Fruit fly (Drosophila melanogaster) whole organism, prepupa: Measurements from ENCODE around the gene CG14174.

ENCODE experiments used
- Blimp-1 ChIP-seq: fragments of 200-800 bp; sonication (Bioruptor generic); optimal IDR thresholded peaks from 3 replicates; lab custom pipeline; 2017; ENCODE audit warnings: missing biosample characterization, missing genetic modification characterization, mild to moderate bottlenecking, moderate library complexity, missing genetic modification reagents
- CG10631 ChIP-seq: fragments of 200-800 bp; sonication (Bioruptor generic); optimal IDR thresholded peaks from 2 replicates; lab custom pipeline; 2016; ENCODE audit warnings: missing biosample characterization, missing genetic modification characterization
- CG10669 ChIP-seq: fragments of 200-800 bp; sonication (Bioruptor generic); optimal IDR thresholded peaks from 3 replicates; lab custom pipeline; 2018; ENCODE audit warnings: missing biosample characterization, mild to moderate bottlenecking, missing genetic modification characterization, moderate library complexity
- CG11294 ChIP-seq: fragments of 200-800 bp; sonication (Bioruptor generic); IDR thresholded peaks from 2 replicates; pipeline ENCODE4 v1.3.6; 2022; ENCODE audit warnings: missing biosample characterization, missing genetic modification characterization
- CG11762 ChIP-seq: fragments of 200-800 bp; sonication (Bioruptor generic); optimal IDR thresholded peaks from 3 replicates; lab custom pipeline; 2016; ENCODE audit warnings: missing biosample characterization, missing genetic modification characterization; ENCODE audit not compliant: insufficient read depth
- CG11902 ChIP-seq: fragments of 200-800 bp; sonication (Bioruptor generic); optimal IDR thresholded peaks from 3 replicates; lab custom pipeline; 2016; ENCODE audit warnings: missing biosample characterization, missing genetic modification characterization
- CG15336 ChIP-seq: fragments of 200-800 bp; sonication (Bioruptor generic); IDR thresholded peaks from 2 replicates; pipeline ENCODE4 v1.3.6; 2022; ENCODE audit warnings: missing biosample characterization, missing genetic modification characterization
- CG1621 ChIP-seq: fragments of 200-800 bp; sonication (Bioruptor generic); optimal IDR thresholded peaks from 3 replicates; lab custom pipeline; 2018; ENCODE audit warnings: missing biosample characterization, mild to moderate bottlenecking, missing genetic modification characterization
- CG16779 ChIP-seq: fragments of 200-800 bp; sonication (Bioruptor generic); optimal IDR thresholded peaks from 3 replicates; lab custom pipeline; 2017; ENCODE audit warnings: missing biosample characterization, mild to moderate bottlenecking, missing genetic modification characterization
- CG3032 ChIP-seq: fragments of 200-800 bp; optimal IDR thresholded peaks from 2 replicates; lab custom pipeline; 2019; ENCODE audit warnings: missing biosample characterization, mild to moderate bottlenecking, missing genetic modification characterization, moderate library complexity
- CG34406 ChIP-seq: fragments of 200-800 bp; sonication (Bioruptor generic); optimal IDR thresholded peaks from 3 replicates; lab custom pipeline; 2016; ENCODE audit warnings: missing biosample characterization, missing genetic modification characterization
- CG3919 ChIP-seq: fragments of 200-800 bp; sonication (Bioruptor generic); optimal IDR thresholded peaks from 3 replicates; lab custom pipeline; 2016; ENCODE audit warnings: missing biosample characterization, missing genetic modification characterization
- CG4318 ChIP-seq: fragments of 200-800 bp; sonication (Bioruptor generic); optimal IDR thresholded peaks from 3 replicates; lab custom pipeline; 2017; ENCODE audit warnings: missing biosample characterization, mild to moderate bottlenecking, missing genetic modification characterization
- CG6163 ChIP-seq: fragments of 200-800 bp; sonication (Bioruptor generic); IDR thresholded peaks from 3 replicates; pipeline ENCODE4 v1.3.6; 2022; ENCODE audit warnings: missing biosample characterization, missing genetic modification characterization
- CG6792 ChIP-seq: fragments of 200-800 bp; sonication (Bioruptor generic); optimal IDR thresholded peaks from 3 replicates; lab custom pipeline; 2016; ENCODE audit warnings: missing biosample characterization, missing genetic modification characterization
- CG6808 ChIP-seq: fragments of 200-800 bp; sonication (Bioruptor generic); optimal IDR thresholded peaks from 3 replicates; lab custom pipeline; 2017; ENCODE audit warnings: missing biosample characterization, missing genetic modification characterization, mild to moderate bottlenecking, moderate library complexity, missing genetic modification reagents
- CG7368 ChIP-seq: fragments of 200-800 bp; sonication (Bioruptor generic); optimal IDR thresholded peaks from 3 replicates; lab custom pipeline; 2016; ENCODE audit warnings: missing biosample characterization, missing genetic modification characterization
- CG8119 ChIP-seq: fragments of 200-800 bp; sonication (Bioruptor generic); IDR thresholded peaks from 3 replicates; pipeline ENCODE4 v1.3.6; 2022; ENCODE audit warnings: missing biosample characterization, missing genetic modification characterization
- CG8319 ChIP-seq: fragments of 200-800 bp; sonication (Bioruptor generic); optimal IDR thresholded peaks from 3 replicates; lab custom pipeline; 2016; ENCODE audit warnings: missing biosample characterization, missing genetic modification characterization
- CG8632 ChIP-seq: fragments of 200-800 bp; sonication (Bioruptor generic); optimal IDR thresholded peaks from 3 replicates; lab custom pipeline; 2016; ENCODE audit warnings: missing biosample characterization, missing genetic modification characterization
- CG9139 ChIP-seq: fragments of 200-800 bp; sonication (Bioruptor generic); optimal IDR thresholded peaks from 3 replicates; lab custom pipeline; 2017; ENCODE audit warnings: missing biosample characterization, mild to moderate bottlenecking, missing genetic modification characterization
- Eip78C ChIP-seq: fragments of 200-800 bp; sonication (Bioruptor generic); peaks from one replicate; lab custom pipeline; 2016; ENCODE audit warnings: missing biosample characterization, missing genetic modification characterization
- Eip93F ChIP-seq: fragments of 200-800 bp; sonication (Bioruptor generic); optimal IDR thresholded peaks from 2 replicates; lab custom pipeline; 2016; ENCODE audit warnings: missing biosample characterization, mild to moderate bottlenecking, missing genetic modification characterization
- Ets21C ChIP-seq: fragments of 200-800 bp; sonication (Bioruptor generic); optimal IDR thresholded peaks from 3 replicates; lab custom pipeline; 2016; ENCODE audit warnings: missing biosample characterization, missing genetic modification characterization
- Ets96B ChIP-seq: fragments of 200-800 bp; optimal IDR thresholded peaks from 2 replicates; lab custom pipeline; 2019; ENCODE audit warnings: missing biosample characterization, mild to moderate bottlenecking, missing genetic modification characterization, moderate library complexity
- Gug ChIP-seq: fragments of 200-800 bp; sonication (Bioruptor generic); IDR thresholded peaks from 2 replicates; pipeline ENCODE4 v1.3.6; 2022; ENCODE audit warnings: missing biosample characterization, missing genetic modification characterization
- Hr38 ChIP-seq: sonication (Bioruptor generic); optimal IDR thresholded peaks from 2 replicates; lab custom pipeline; 2016; ENCODE audit warnings: missing biosample characterization, missing genetic modification characterization
- Hr39 ChIP-seq: fragments of 200-800 bp; sonication (Bioruptor generic); optimal IDR thresholded peaks from 2 replicates; lab custom pipeline; 2016; ENCODE audit warnings: missing biosample characterization, missing genetic modification characterization
- Lpt ChIP-seq: fragments of 200-800 bp; sonication (Bioruptor generic); optimal IDR thresholded peaks from 3 replicates; lab custom pipeline; 2016; ENCODE audit warnings: missing biosample characterization, missing genetic modification characterization
- Met ChIP-seq: fragments of 200-800 bp; sonication (Bioruptor generic); optimal IDR thresholded peaks from 3 replicates; lab custom pipeline; 2016; ENCODE audit warnings: missing biosample characterization, missing genetic modification characterization
- Smox ChIP-seq: fragments of 200-800 bp; sonication (Bioruptor generic); optimal IDR thresholded peaks from 3 replicates; lab custom pipeline; 2016; ENCODE audit warnings: missing biosample characterization, missing genetic modification characterization
- Sox102F ChIP-seq: fragments of 200-800 bp; sonication (Bioruptor generic); optimal IDR thresholded peaks from 2 replicates; lab custom pipeline; 2016; ENCODE audit warnings: missing biosample characterization, mild to moderate bottlenecking, missing genetic modification characterization
- Sox14 ChIP-seq: fragments of 200-800 bp; sonication (Bioruptor generic); optimal IDR thresholded peaks from 3 replicates; lab custom pipeline; 2016; ENCODE audit warnings: missing biosample characterization, missing genetic modification characterization
- achi ChIP-seq: fragments of 200-800 bp; sonication (Bioruptor generic); optimal IDR thresholded peaks from 3 replicates; lab custom pipeline; 2016; ENCODE audit warnings: missing biosample characterization, missing genetic modification characterization
- acj6 ChIP-seq: fragments of 200-800 bp; sonication (Bioruptor generic); optimal IDR thresholded peaks from 3 replicates; lab custom pipeline; 2016; ENCODE audit warnings: missing biosample characterization, missing genetic modification characterization
- cyc ChIP-seq: fragments of 200-800 bp; sonication (Bioruptor generic); optimal IDR thresholded peaks from 3 replicates; lab custom pipeline; 2016; ENCODE audit warnings: missing biosample characterization, missing genetic modification characterization
- dac ChIP-seq: fragments of 200-800 bp; sonication (Bioruptor generic); optimal IDR thresholded peaks from 2 replicates; lab custom pipeline; 2017; ENCODE audit warnings: missing biosample characterization, mild to moderate bottlenecking, missing genetic modification characterization
- eg ChIP-seq: fragments of 200-800 bp; sonication (Bioruptor generic); IDR thresholded peaks from 3 replicates; pipeline ENCODE4 v1.3.6; 2022; ENCODE audit warnings: missing biosample characterization, missing genetic modification characterization
- fd59A ChIP-seq: fragments of 200-800 bp; sonication (Bioruptor generic); optimal IDR thresholded peaks from 2 replicates; lab custom pipeline; 2017; ENCODE audit warnings: missing biosample characterization, mild to moderate bottlenecking, missing genetic modification characterization, missing genetic modification reagents
- fd85E ChIP-seq: fragments of 200-800 bp; sonication (Bioruptor generic); optimal IDR thresholded peaks from 3 replicates; lab custom pipeline; 2016; ENCODE audit warnings: missing biosample characterization, missing genetic modification characterization
- fkh ChIP-seq: fragments of 200-800 bp; sonication (Bioruptor generic); optimal IDR thresholded peaks from 3 replicates; lab custom pipeline; 2017; ENCODE audit warnings: missing biosample characterization, mild to moderate bottlenecking, missing genetic modification characterization, moderate library complexity
- lz ChIP-seq: fragments of 200-800 bp; sonication (Bioruptor generic); optimal IDR thresholded peaks from 3 replicates; lab custom pipeline; 2016; ENCODE audit warnings: missing biosample characterization, missing genetic modification characterization
- net ChIP-seq: fragments of 200-800 bp; sonication (Bioruptor generic); optimal IDR thresholded peaks from 3 replicates; lab custom pipeline; 2016; ENCODE audit warnings: missing biosample characterization, missing genetic modification characterization
- pdm3 ChIP-seq: fragments of 200-800 bp; sonication (Bioruptor generic); optimal IDR thresholded peaks from 3 replicates; lab custom pipeline; 2016; ENCODE audit warnings: missing biosample characterization, missing genetic modification characterization
- spab ChIP-seq: fragments of 200-800 bp; sonication (Bioruptor generic); optimal IDR thresholded peaks from 2 replicates; lab custom pipeline; 2017; ENCODE audit warnings: missing biosample characterization, mild to moderate bottlenecking, missing genetic modification characterization, missing genetic modification reagents
- ss ChIP-seq, 2 experiments: fragments of 200-800 bp; sonication (Bioruptor generic); optimal IDR thresholded peaks; 2 replicates in 1 of 2; 3 replicates in 1 of 2; lab custom pipeline; 2017 to 2018; ENCODE audit warnings: mild to moderate bottlenecking in 2 of 2, missing biosample characterization in 2 of 2, missing genetic modification characterization in 2 of 2, moderate library complexity in 1 of 2
- svp ChIP-seq: fragments of 200-800 bp; sonication (Bioruptor generic); peaks from one replicate; lab custom pipeline; 2016; ENCODE audit warnings: missing biosample characterization, missing genetic modification characterization
- topi ChIP-seq: fragments of 200-800 bp; sonication (Bioruptor generic); optimal IDR thresholded peaks from 3 replicates; lab custom pipeline; 2016; ENCODE audit warnings: missing biosample characterization, missing genetic modification characterization

The CG14174 gene

DNA sequence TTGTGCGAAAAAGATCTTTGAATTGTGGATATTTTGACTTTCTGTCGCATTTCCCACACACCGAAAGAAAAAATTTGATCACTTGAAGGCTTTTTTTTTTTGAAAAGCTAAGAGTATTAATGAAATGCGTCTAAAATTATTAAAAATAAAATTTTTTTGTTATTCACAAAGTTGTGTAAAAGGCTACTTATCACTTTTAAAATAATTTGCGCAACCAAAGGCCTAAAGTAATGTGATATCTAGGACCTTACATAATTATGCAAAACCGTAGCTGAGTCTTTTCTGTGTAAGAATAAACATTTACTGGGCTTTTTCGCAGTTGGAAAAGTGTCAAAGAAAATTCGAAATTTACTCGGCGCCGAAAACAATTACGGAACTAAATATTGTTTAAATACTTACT, 45.2 kb downstream of the CG14174 start (continued):
- no peak for TF ChIP-seq Eip93F (GFP tag; lab: Kevin White, UChicago)
- TF ChIP-seq CG16779 (tag; lab: Kevin White, UChicago) = no peak
- no peak for TF ChIP-seq Sox102F
- TF ChIP-seq fkh (GFP tag; lab: Kevin White, UChicago) = no peak
- TF ChIP-seq dac (GFP tag; lab: Kevin White, UChicago) = no peak
- no peak for TF ChIP-seq net
- peak; percentile 3 for TF ChIP-seq CG4318 (GFP tag; lab: Kevin White, UChicago)

DNA sequence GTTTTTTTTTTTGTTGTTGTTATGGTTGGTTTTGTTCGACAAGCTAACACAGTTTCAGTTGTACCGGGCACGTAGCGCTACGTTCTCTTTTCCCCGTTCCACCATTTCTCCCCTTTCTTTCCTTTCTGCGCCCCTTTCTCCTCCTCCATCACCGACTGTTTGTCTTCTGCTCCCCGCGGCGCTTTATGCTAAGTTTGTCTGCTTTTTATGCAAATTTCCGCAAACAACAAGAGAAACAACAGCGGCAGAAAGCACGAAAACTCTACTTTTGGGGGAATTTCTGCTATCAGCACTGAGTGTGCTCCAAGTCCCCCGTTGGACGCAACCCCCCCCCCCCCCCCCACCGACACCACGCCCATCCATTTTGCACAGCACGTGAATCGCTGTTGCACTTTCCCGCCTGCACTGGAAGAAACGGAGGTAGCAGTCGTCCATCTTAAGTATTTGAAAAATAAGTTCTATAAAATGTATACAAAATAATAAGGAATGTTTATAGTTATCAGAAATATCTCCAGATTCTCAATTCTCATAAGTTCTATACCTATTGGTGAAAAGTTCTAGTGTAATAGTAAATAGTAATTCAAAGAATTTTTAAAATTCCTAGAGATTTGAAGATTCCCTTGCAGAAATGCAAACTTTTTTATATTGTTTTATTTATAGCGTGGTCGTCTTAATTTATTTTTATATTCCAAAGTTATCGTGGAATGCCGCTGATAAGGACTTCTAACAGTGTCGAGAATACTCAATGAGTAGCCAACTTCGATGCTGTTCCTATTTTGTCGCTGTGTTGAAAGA, 46.0 kb downstream of the CG14174 start:
- TF ChIP-seq Eip78C = peak; percentile 72
- no peak for TF ChIP-seq CG11294 (GFP tag; lab: Robert Waterston, UW)
- no peak for TF ChIP-seq fd85E (GFP tag; lab: Kevin White, UChicago)
- peak; percentile 45 for TF ChIP-seq Met
- TF ChIP-seq lz = no peak
- no peak for TF ChIP-seq CG7368 (GFP tag; lab: Kevin White, UChicago)
- peak; percentile 65 for TF ChIP-seq svp
- TF ChIP-seq CG9139 = no peak
- no peak for TF ChIP-seq ss (GFP tag; optimal IDR thresholded peaks at IDR 0.05; lab: Kevin White, UChicago)
- TF ChIP-seq Hr38 (GFP tag; lab: Kevin White, UChicago) = no peak
- no peak; the same call in 2 of the 3 replicates for TF ChIP-seq CG6163 (GFP tag; lab: Robert Waterston, UW)
- TF ChIP-seq Sox102F = no peak
- peak; percentile 12 for TF ChIP-seq CG8632 (GFP tag; lab: Kevin White, UChicago)
- no peak for TF ChIP-seq CG8319 (GFP tag; lab: Kevin White, UChicago)
- peak; percentile 16 for TF ChIP-seq CG34406 (GFP tag; lab: Kevin White, UChicago)
- peak; percentile 54; the same call in 2 of the 3 replicates for TF ChIP-seq eg (GFP tag; lab: Robert Waterston, UW)
- TF ChIP-seq dac (GFP tag; lab: Kevin White, UChicago) = peak; percentile 16
- TF ChIP-seq cyc (GFP tag; lab: Kevin White, UChicago) = peak; percentile 7
- TF ChIP-seq topi (GFP tag; lab: Kevin White, UChicago) = peak; percentile 44
- peak; percentile 26 for TF ChIP-seq CG10669 (GFP tag; lab: Kevin White, UChicago)
- TF ChIP-seq spab (GFP tag; lab: Kevin White, UChicago) = no peak
- TF ChIP-seq CG6808 (GFP tag; lab: Kevin White, UChicago) = peak; percentile 9
- peak; percentile 26 for TF ChIP-seq net
- peak; percentile 43 for TF ChIP-seq Gug (GFP tag; lab: Robert Waterston, UW)
- TF ChIP-seq achi (GFP tag; lab: Kevin White, UChicago) = peak; percentile 34
- TF ChIP-seq CG15336 (GFP tag; lab: Robert Waterston, UW) = peak; percentile 59
- peak; percentile 32 for TF ChIP-seq acj6
- no peak for TF ChIP-seq CG11902
- TF ChIP-seq Sox14 (GFP tag; lab: Kevin White, UChicago) = no peak
- TF ChIP-seq CG11762 = peak; percentile 15
- no peak for TF ChIP-seq fd59A (GFP tag; lab: Kevin White, UChicago)
- TF ChIP-seq pdm3 (GFP tag; lab: Kevin White, UChicago) = no peak
- no peak for TF ChIP-seq Eip93F (GFP tag; lab: Kevin White, UChicago)
- peak; percentile 50 for TF ChIP-seq CG4318 (GFP tag; lab: Kevin White, UChicago)
- peak; percentile 43 for TF ChIP-seq Blimp-1 (GFP tag; lab: Kevin White, UChicago)
- TF ChIP-seq Lpt = peak; percentile 30
- no peak for TF ChIP-seq CG6792
- no peak for TF ChIP-seq CG16779 (tag; lab: Kevin White, UChicago)
- peak; percentile 37 for TF ChIP-seq Ets96B (tag; lab: Kevin White, UChicago)
- TF ChIP-seq Ets21C = no peak
- peak; percentile 57 for TF ChIP-seq CG3919 (GFP tag; lab: Kevin White, UChicago)
- TF ChIP-seq CG1621 (tag; lab: Kevin White, UChicago) = no peak
- no peak for TF ChIP-seq Hr39 (GFP tag; lab: Kevin White, UChicago)
- TF ChIP-seq CG8119 (GFP tag; lab: Robert Waterston, UW) = peak; percentile 57
- peak; percentile 37 for TF ChIP-seq CG3032 (tag; lab: Kevin White, UChicago)
- peak; percentile 39 for TF ChIP-seq CG10631 (GFP tag; lab: Kevin White, UChicago)
- peak; percentile 18 for TF ChIP-seq Smox
